Worm (Caenorhabditis elegans) whole organism, mixed stage, embryonic: Measurements from ENCODE around the gene his-72.
A peak's percentile ranks its signal among the peaks of the same experiment; 100 is the strongest.

Source experiments
- M03D4.4 ChIP-seq: sonication (generic microtip); optimal IDR thresholded peaks from 2 replicates; lab custom pipeline; 2017; ENCODE audit warnings: mild to moderate bottlenecking, missing genetic modification characterization, missing compliant biosample characterization
- blmp-1 ChIP-seq: fragments of 150-350 bp; optimal IDR thresholded peaks from 2 replicates; lab custom pipeline; 2014; ENCODE audit warnings: missing biosample characterization, missing genetic modification characterization
- ceh-39 ChIP-seq: fragments of 150-350 bp; optimal IDR thresholded peaks from 2 replicates; lab custom pipeline; 2014; ENCODE audit warnings: missing biosample characterization, missing genetic modification characterization
- ceh-43 ChIP-seq: fragments of 200-800 bp; sonication (Bioruptor generic); optimal IDR thresholded peaks from 2 replicates; lab custom pipeline; 2018; ENCODE audit warnings: mild to moderate bottlenecking, missing genetic modification characterization, moderate library complexity, missing compliant biosample characterization
- ceh-83 ChIP-seq: fragments of 200-800 bp; sonication (Bioruptor generic); optimal IDR thresholded peaks from 2 replicates; lab custom pipeline; 2018; ENCODE audit warnings: mild to moderate bottlenecking, missing genetic modification characterization, missing compliant biosample characterization
- ces-1 ChIP-seq: fragments of 150-350 bp; optimal IDR thresholded peaks from 2 replicates; lab custom pipeline; 2014; ENCODE audit warnings: missing biosample characterization, missing genetic modification reagents, missing genetic modification characterization
- drap-1 ChIP-seq: fragments of 200-800 bp; sonication (Bioruptor generic); optimal IDR thresholded peaks from 3 replicates; lab custom pipeline; 2018; ENCODE audit warnings: mild to moderate bottlenecking, missing genetic modification characterization, missing compliant biosample characterization
- elt-1 ChIP-seq: sonication (generic microtip); optimal IDR thresholded peaks from 2 replicates; lab custom pipeline; 2017; ENCODE audit warnings: missing genetic modification characterization, mild to moderate bottlenecking, missing compliant biosample characterization, antibody characterized with exemption, moderate library complexity, borderline replicate concordance; ENCODE audit not compliant: insufficient read depth
- elt-3 ChIP-seq: fragments of 150-350 bp; optimal IDR thresholded peaks from 2 replicates; lab custom pipeline; 2014; ENCODE audit warnings: missing biosample characterization, missing genetic modification characterization
- flh-1 ChIP-seq: fragments of 200-800 bp; sonication (Bioruptor generic); optimal IDR thresholded peaks from 2 replicates; lab custom pipeline; 2018; ENCODE audit warnings: mild to moderate bottlenecking, missing genetic modification characterization, moderate library complexity, missing compliant biosample characterization
- ham-2 ChIP-seq: fragments of 200-800 bp; sonication (Bioruptor generic); optimal IDR thresholded peaks from 2 replicates; lab custom pipeline; 2018; ENCODE audit warnings: mild to moderate bottlenecking, missing genetic modification characterization, missing compliant biosample characterization
- hlh-1 ChIP-seq: fragments of 150-350 bp; optimal IDR thresholded peaks from 2 replicates; lab custom pipeline; 2014; ENCODE audit warnings: missing biosample characterization, missing genetic modification reagents, missing genetic modification characterization
- lin-13 ChIP-seq: fragments of 150-350 bp; optimal IDR thresholded peaks from 2 replicates; lab custom pipeline; 2014; ENCODE audit warnings: missing biosample characterization, missing genetic modification characterization
- lin-32 ChIP-seq: fragments of 200-800 bp; sonication (Bioruptor generic); optimal IDR thresholded peaks from 2 replicates; lab custom pipeline; 2018; ENCODE audit warnings: mild to moderate bottlenecking, missing genetic modification characterization, missing compliant biosample characterization
- lsy-2 ChIP-seq: fragments of 150-350 bp; optimal IDR thresholded peaks from 2 replicates; lab custom pipeline; 2014; ENCODE audit warnings: missing biosample characterization, missing genetic modification characterization
- mab-5 ChIP-seq: fragments of 150-350 bp; optimal IDR thresholded peaks from 2 replicates; lab custom pipeline; 2014; ENCODE audit warnings: missing biosample characterization, missing genetic modification characterization
- mep-1 ChIP-seq: fragments of 150-350 bp; optimal IDR thresholded peaks from 2 replicates; lab custom pipeline; 2017; ENCODE audit warnings: missing biosample characterization, missing genetic modification reagents, missing genetic modification characterization, inconsistent platforms
- mls-2 ChIP-seq: sonication (generic microtip); optimal IDR thresholded peaks from 2 replicates; lab custom pipeline; 2016; ENCODE audit warnings: mild to moderate bottlenecking, missing genetic modification characterization, moderate library complexity, missing compliant biosample characterization
- nhr-12 ChIP-seq: fragments of 150-350 bp; optimal IDR thresholded peaks from 2 replicates; lab custom pipeline; 2014; ENCODE audit warnings: missing biosample characterization, missing genetic modification characterization
- nhr-237 ChIP-seq: fragments of 150-350 bp; optimal IDR thresholded peaks from 2 replicates; lab custom pipeline; 2014; ENCODE audit warnings: missing biosample characterization, missing genetic modification characterization
- nhr-28 ChIP-seq: fragments of 150-350 bp; optimal IDR thresholded peaks from 2 replicates; lab custom pipeline; 2014; ENCODE audit warnings: missing biosample characterization, missing genetic modification characterization
- nhr-76 ChIP-seq: sonication (generic microtip); optimal IDR thresholded peaks from 2 replicates; lab custom pipeline; 2017; ENCODE audit warnings: missing biosample characterization, missing genetic modification characterization
- pha-4 ChIP-seq: fragments of 150-350 bp; optimal IDR thresholded peaks from 2 replicates; lab custom pipeline; 2018; ENCODE audit warnings: missing biosample characterization, missing genetic modification reagents, missing genetic modification characterization
- sem-2 ChIP-seq: fragments of 200-800 bp; sonication (Bioruptor generic); optimal IDR thresholded peaks from 2 replicates; lab custom pipeline; 2018; ENCODE audit warnings: mild to moderate bottlenecking, missing genetic modification characterization, missing compliant biosample characterization
- sptf-1 ChIP-seq: sonication (generic microtip); optimal IDR thresholded peaks from 2 replicates; lab custom pipeline; 2017; ENCODE audit warnings: mild to moderate bottlenecking, missing genetic modification characterization, moderate library complexity, missing compliant biosample characterization
- tbx-8 ChIP-seq: fragments of 200-800 bp; sonication (Bioruptor generic); optimal IDR thresholded peaks from 2 replicates; lab custom pipeline; 2018; ENCODE audit warnings: mild to moderate bottlenecking, missing genetic modification characterization, moderate library complexity, missing compliant biosample characterization
- unc-120 ChIP-seq: sonication (generic microtip); optimal IDR thresholded peaks from 2 replicates; lab custom pipeline; 2017; ENCODE audit warnings: missing genetic modification characterization, missing compliant biosample characterization; ENCODE audit not compliant: poor library complexity, severe bottlenecking
- unc-39 ChIP-seq: fragments of 150-350 bp; optimal IDR thresholded peaks from 2 replicates; lab custom pipeline; 2014; ENCODE audit warnings: missing biosample characterization, missing genetic modification characterization
- ztf-11 ChIP-seq: fragments of 150-350 bp; optimal IDR thresholded peaks from 2 replicates; lab custom pipeline; 2014; ENCODE audit warnings: missing biosample characterization, missing genetic modification characterization

his-72 gene

ce11 chrIII:12369476-12369875 is 626 bp upstream of the his-72 start:
- TF ChIP-seq hlh-1 = peak; percentile 100
- TF ChIP-seq nhr-237 = no peak
- TF ChIP-seq lin-13 = peak; percentile 43
- TF ChIP-seq ces-1 = peak; percentile 37
- TF ChIP-seq ceh-83 (GFP tag; lab: Kevin White, UChicago) = no peak
- no peak for TF ChIP-seq elt-3 (tag; lab: Kevin White, UChicago)

ce11 chrIII:12367891-12368290 is 959 bp downstream of the his-72 start:
- TF ChIP-seq blmp-1 = no peak
- no peak for TF ChIP-seq mls-2 (tag; lab: Kevin White, UChicago)
- no peak for TF ChIP-seq nhr-28 (tag; lab: Kevin White, UChicago)
- no peak for TF ChIP-seq mep-1
- TF ChIP-seq ceh-39 (tag; lab: Kevin White, UChicago) = no peak
- TF ChIP-seq elt-1 (tag; lab: Kevin White, UChicago) = no peak
- no peak for TF ChIP-seq pha-4 (tag; lab: Kevin White, UChicago)
- no peak for TF ChIP-seq drap-1 (GFP tag; lab: Kevin White, UChicago)
- TF ChIP-seq mab-5 (tag; lab: Kevin White, UChicago) = no peak
- no peak for TF ChIP-seq unc-120 (tag; lab: Kevin White, UChicago)
- TF ChIP-seq hlh-1 = no peak
- no peak for TF ChIP-seq lsy-2 (tag; lab: Kevin White, UChicago)
- no peak for TF ChIP-seq flh-1 (GFP tag; lab: Kevin White, UChicago)
- no peak for TF ChIP-seq sptf-1 (tag; lab: Kevin White, UChicago)
- no peak for TF ChIP-seq sem-2 (GFP tag; lab: Kevin White, UChicago)
- TF ChIP-seq M03D4.4 (tag; lab: Kevin White, UChicago) = no peak
- no peak for TF ChIP-seq ceh-83 (GFP tag; lab: Kevin White, UChicago)
- TF ChIP-seq nhr-76 (tag; lab: Kevin White, UChicago) = no peak
- TF ChIP-seq ceh-43 = no peak

ce11 chrIII:12366989-12367557 is 1.8 kb downstream of the his-72 start, which contains the start of gene Y75B8A.33:
TSS of gene Y75B8A.33 (minus strand) at chrIII:12367373.
- TF ChIP-seq lin-32 (GFP tag; lab: Kevin White, UChicago) (no peak), elt-3 (tag; lab: Kevin White, UChicago) (no peak), ceh-83 (GFP tag; lab: Kevin White, UChicago) (peak; percentile 44), drap-1 (GFP tag; lab: Kevin White, UChicago) (no peak), ztf-11 (no peak), unc-39 (tag; lab: Kevin White, UChicago) (no peak), ceh-39 (tag; lab: Kevin White, UChicago) (no peak), sptf-1 (tag; lab: Kevin White, UChicago) (peak; percentile 8), nhr-12 (tag; lab: Kevin White, UChicago) (no peak), hlh-1 (no peak), nhr-237 (no peak)
- TF ChIP-seq, all 35 proteins: peak for 2

DNA sequence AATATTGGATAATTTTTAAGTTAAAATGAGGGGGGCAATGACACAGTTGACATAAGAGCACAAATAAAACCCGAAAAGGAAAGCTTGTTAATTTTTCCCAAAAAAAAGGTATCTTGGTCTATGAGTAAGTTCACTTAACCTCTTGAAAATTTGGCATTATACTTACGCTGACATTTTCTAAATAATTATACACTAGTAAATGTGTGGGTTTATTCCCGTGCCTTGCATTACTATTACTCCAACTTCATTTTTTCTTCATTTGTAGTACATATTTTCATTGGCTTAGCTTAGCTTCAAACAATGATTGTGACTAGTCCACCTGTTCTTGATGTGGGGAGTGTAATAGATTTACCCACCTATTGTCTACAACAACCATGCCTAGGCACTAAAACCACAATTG is 9.6 kb downstream of the his-72 start, which contains the start of gene Y75B8A.34:
TSS of gene Y75B8A.34 (plus strand) at position 301 of the 400 bp plus-strand sequence.
- no peak for TF ChIP-seq ces-1
- TF ChIP-seq sem-2 (GFP tag; lab: Kevin White, UChicago) = no peak
- TF ChIP-seq M03D4.4 (tag; lab: Kevin White, UChicago) = no peak
- no peak for TF ChIP-seq lsy-2 (tag; lab: Kevin White, UChicago)
- no peak for TF ChIP-seq lin-13
- TF ChIP-seq tbx-8 (GFP tag; lab: Kevin White, UChicago) = no peak
- no peak for TF ChIP-seq pha-4 (tag; lab: Kevin White, UChicago)
- no peak for TF ChIP-seq ztf-11
- TF ChIP-seq mep-1 = no peak
- no peak for TF ChIP-seq ceh-83 (GFP tag; lab: Kevin White, UChicago)
- no peak for TF ChIP-seq elt-1 (tag; lab: Kevin White, UChicago)
- no peak for TF ChIP-seq ham-2
- no peak for TF ChIP-seq ceh-43

DNA sequence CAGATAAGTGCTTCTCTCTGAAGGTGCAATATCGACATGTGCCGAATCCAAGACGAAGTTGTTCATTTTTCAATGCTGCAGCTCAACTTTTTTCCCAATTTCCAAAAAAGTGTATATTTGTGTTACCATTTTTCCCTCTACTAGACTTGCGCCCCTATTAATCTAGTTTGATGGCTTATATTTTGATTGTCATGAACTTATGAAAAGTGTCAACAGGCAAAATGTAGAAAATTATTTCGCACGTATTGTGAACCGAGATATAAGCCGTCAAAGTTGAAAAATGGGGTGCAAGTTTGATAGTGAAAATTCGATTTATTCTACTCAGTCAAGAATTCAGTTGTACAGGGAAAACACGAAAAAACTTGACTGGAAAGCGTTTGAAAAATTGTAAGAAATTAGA is 10.4 kb downstream of the his-72 start, which contains the start of gene Y75B8A.32:
TSS of gene Y75B8A.32 (minus strand) at position 101 of the 400 bp plus-strand sequence.
- TF ChIP-seq ces-1 (no peak), mls-2 (tag; lab: Kevin White, UChicago) (no peak)
- TF ChIP-seq, all 35 proteins: peak for 0
